Worm (Caenorhabditis elegans) whole organism, L4 larva: ENCODE results near the gene Y43F4A.4.

Experiments used
- F26F4.8 ChIP-seq: fragments of 200-800 bp; sonication (Bioruptor generic); conservative IDR thresholded peaks from 2 replicates; pipeline ENCODE4 v1.3.6; 2022; ENCODE audit warnings: missing genetic modification characterization, missing compliant biosample characterization
- ama-1 ChIP-seq: fragments of 150-350 bp; optimal IDR thresholded peaks from 2 replicates; lab custom pipeline; 2014; ENCODE audit warnings: inconsistent platforms, mixed read lengths
- ceh-82 ChIP-seq: sonication (generic microtip); optimal IDR thresholded peaks from 2 replicates; lab custom pipeline; 2017; ENCODE audit warnings: missing biosample characterization, missing genetic modification characterization
- fos-1 ChIP-seq: fragments of 150-350 bp; optimal IDR thresholded peaks from 2 replicates; lab custom pipeline; 2014; ENCODE audit warnings: missing biosample characterization, missing genetic modification characterization
- gei-8 ChIP-seq: fragments of 200-800 bp; sonication (Bioruptor generic); optimal IDR thresholded peaks from 2 replicates; lab custom pipeline; 2018; ENCODE audit warnings: mild to moderate bottlenecking, missing genetic modification characterization, missing compliant biosample characterization
- hlh-30 ChIP-seq: sonication (generic microtip); optimal IDR thresholded peaks from 2 replicates; lab custom pipeline; 2017; ENCODE audit warnings: antibody characterized with exemption, mild to moderate bottlenecking, missing genetic modification characterization, missing compliant biosample characterization; ENCODE audit not compliant: insufficient read depth
- lin-1 ChIP-seq: fragments of 200-800 bp; sonication (Bioruptor generic); IDR thresholded peaks from 2 replicates; pipeline ENCODE4 v1.3.6; 2022; ENCODE audit warnings: missing genetic modification reagents, missing genetic modification characterization, missing compliant biosample characterization
- lin-15B ChIP-seq: fragments of 150-350 bp; sonication (generic microtip); optimal IDR thresholded peaks from 3 replicates; lab custom pipeline; 2014; ENCODE audit warnings: missing biosample characterization, missing genetic modification characterization
- lir-3 ChIP-seq: sonication (generic microtip); optimal IDR thresholded peaks from 2 replicates; lab custom pipeline; 2016; ENCODE audit warnings: mild to moderate bottlenecking, missing genetic modification characterization, missing compliant biosample characterization
- madf-9 ChIP-seq: fragments of 200-800 bp; sonication (Bioruptor generic); conservative IDR thresholded peaks from 2 replicates; pipeline ENCODE4 v1.3.6; 2022; ENCODE audit warnings: missing genetic modification reagents, missing genetic modification characterization, missing compliant biosample characterization
- pqm-1 ChIP-seq: sonication (generic microtip); optimal IDR thresholded peaks from 2 replicates; lab custom pipeline; 2017; ENCODE audit warnings: missing biosample characterization, missing genetic modification characterization
- ztf-7 ChIP-seq: fragments of 150-350 bp; optimal IDR thresholded peaks from 2 replicates; lab custom pipeline; 2014; ENCODE audit warnings: missing biosample characterization, missing genetic modification characterization

DNA sequence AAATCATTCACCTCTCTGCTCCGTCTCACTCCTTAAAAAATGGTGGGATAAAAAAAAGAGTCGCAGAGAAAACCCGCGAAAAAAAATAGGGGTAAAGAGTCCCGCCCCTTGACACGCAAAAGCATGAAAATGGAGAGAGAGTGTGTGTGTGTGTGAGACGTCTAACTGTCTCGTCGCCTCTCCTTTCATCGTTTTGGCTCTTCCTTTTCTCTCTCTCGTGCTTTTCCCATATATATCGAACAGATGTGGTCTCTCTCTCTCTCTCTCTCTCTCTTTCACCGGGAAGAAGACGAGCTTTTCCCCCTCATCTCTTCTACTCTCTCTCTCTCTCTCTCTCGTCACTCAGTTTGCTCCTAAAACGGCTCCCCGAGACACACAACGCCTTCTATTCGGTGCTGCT, 30.4 kb downstream of the Y43F4A.4 start:
- TF ChIP-seq fos-1 (tag; lab: Kevin White, UChicago) = no peak
- TF ChIP-seq ceh-82 (tag; lab: Kevin White, UChicago) = no peak
- no peak for TF ChIP-seq gei-8
- no peak for TF ChIP-seq ztf-7 (tag; lab: Kevin White, UChicago)
- TF ChIP-seq hlh-30 (tag; lab: Kevin White, UChicago) = peak; percentile 85
- no peak for TF ChIP-seq F26F4.8 (GFP tag; lab: Robert Waterston, UW)
- TF ChIP-seq madf-9 (GFP tag; lab: Robert Waterston, UW) = 0 out of 2 replicates have a peak, but pooled peaks have one; percentile 29
- TF ChIP-seq pqm-1 (tag; lab: Kevin White, UChicago) = no peak
- TF ChIP-seq lin-1 (GFP tag; lab: Robert Waterston, UW) = no peak
- no peak for TF ChIP-seq lin-15B (tag; lab: Kevin White, UChicago)
- TF ChIP-seq ama-1 = no peak
- TF ChIP-seq lir-3 (tag; lab: Kevin White, UChicago) = no peak
